Fruit fly (Drosophila melanogaster): ENCODE results near the gene CalpC.

Gene CalpC

DNA sequence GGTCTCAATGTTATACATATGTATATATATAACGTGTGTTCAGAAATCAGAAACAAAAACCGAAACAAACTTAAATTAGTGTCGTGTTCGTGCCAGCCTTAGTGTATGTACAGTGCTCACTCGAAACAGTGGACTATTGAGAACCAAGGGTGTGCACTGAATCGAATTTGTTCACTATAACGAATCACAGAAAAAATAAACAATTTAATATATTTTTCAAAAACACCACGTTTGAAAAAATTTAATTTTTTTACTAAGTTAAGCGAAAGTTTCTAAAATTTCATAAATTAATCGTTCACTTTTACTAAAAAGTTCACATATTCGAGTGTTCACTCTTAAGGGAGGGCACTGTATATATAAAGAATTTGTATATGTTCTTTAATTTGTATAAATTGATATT lies 40.4 kb upstream of the CalpC start (continued):
- TF ChIP-seq Xrp1 (GFP tag; IDR thresholded peaks at IDR 0.05) (peak; percentile 51; the same call in 1 of the 2 replicates), HLH3B (GFP tag; IDR thresholded peaks at IDR 0.05) (no peak), CG12299 (tag; optimal IDR thresholded peaks at IDR 0.05) (peak; percentile 10), Ssrp (tag; optimal IDR thresholded peaks at IDR 0.05) (peak; percentile 13), Ada2b (GFP tag; IDR thresholded peaks at IDR 0.05) (0 out of 2 replicates have a peak, but pooled peaks have one; percentile 21), sug (tag; optimal IDR thresholded peaks at IDR 0.05) (peak; percentile 4), CG1529 (GFP tag; optimal IDR thresholded peaks at IDR 0.05) (no peak), dimm (GFP tag; IDR thresholded peaks at IDR 0.05) (no peak), Ets65A (GFP tag) (peak; percentile 3), CG10979 (tag; optimal IDR thresholded peaks at IDR 0.05) (peak; percentile 21), gcm (GFP tag; optimal IDR thresholded peaks at IDR 0.05) (peak; percentile 4), Elba2 (GFP tag; optimal IDR thresholded peaks at IDR 0.05) (no peak), CG8281 (tag; optimal IDR thresholded peaks at IDR 0.05) (no peak), lmd (GFP tag; IDR thresholded peaks at IDR 0.05) (peak; percentile 14; the same call in 1 of the 2 replicates), Asciz (GFP tag; optimal IDR thresholded peaks at IDR 0.05) (peak; percentile 12), CG31441 (GFP tag; IDR thresholded peaks at IDR 0.05) (peak; percentile 41), Lpt (GFP tag; optimal IDR thresholded peaks at IDR 0.05) (no peak), CG18011 (GFP tag; optimal IDR thresholded peaks at IDR 0.05) (no peak), CG9932 (GFP tag; IDR thresholded peaks at IDR 0.05) (peak; percentile 24; the same call in 1 of the 2 replicates), CG30403 (GFP tag; optimal IDR thresholded peaks at IDR 0.05) (peak; percentile 28), phol (tag; optimal IDR thresholded peaks at IDR 0.05) (peak; percentile 25), CG3995 (GFP tag; optimal IDR thresholded peaks at IDR 0.05) (no peak), Drgx (GFP tag; IDR thresholded peaks at IDR 0.05) (0 out of 2 replicates have a peak, but pooled peaks have one; percentile 11), Hr51 (GFP tag; optimal IDR thresholded peaks at IDR 0.05) (peak in 1 of 2 experiments; percentile 35), pita (GFP tag; optimal IDR thresholded peaks at IDR 0.05) (no peak), CG13296 (GFP tag; optimal IDR thresholded peaks at IDR 0.05) (peak; percentile 14), Hsf (GFP tag; optimal IDR thresholded peaks at IDR 0.05) (peak; percentile 16), CG10543 (GFP tag; optimal IDR thresholded peaks at IDR 0.05) (no peak), prd (optimal IDR thresholded peaks at IDR 0.05) (no peak), prd (GFP tag; IDR thresholded peaks at IDR 0.05) (peak; percentile 22; the same call in 1 of the 3 replicates), zf30C (GFP tag; optimal IDR thresholded peaks at IDR 0.05) (no peak), CG32532 (GFP tag; IDR thresholded peaks at IDR 0.05) (peak; percentile 19; the same call in 1 of the 2 replicates), CG6791 (GFP tag; IDR thresholded peaks at IDR 0.05; ENCODE audit: partially characterized antibody) (no peak), Hmx (GFP tag; optimal IDR thresholded peaks at IDR 0.05) (no peak), row (GFP tag; IDR thresholded peaks at IDR 0.05) (peak; percentile 77), Dek (tag; optimal IDR thresholded peaks at IDR 0.05) (no peak), Camta (GFP tag; optimal IDR thresholded peaks at IDR 0.05) (no peak), trem (tag; optimal IDR thresholded peaks at IDR 0.05) (peak; percentile 5), CG9727 (GFP tag; optimal IDR thresholded peaks at IDR 0.05) (peak; percentile 19), CG11696 (GFP tag; IDR thresholded peaks at IDR 0.05) (no peak), CG14965 (GFP tag; optimal IDR thresholded peaks at IDR 0.05; ENCODE audit: borderline replicate concordance) (no peak), Atf-2 (GFP tag; optimal IDR thresholded peaks at IDR 0.05) (no peak), CG7839 (tag; optimal IDR thresholded peaks at IDR 0.05) (peak; percentile 36), CG13287 (GFP tag; IDR thresholded peaks at IDR 0.05; ENCODE audit: partially characterized antibody) (no peak), Fer3 (tag; optimal IDR thresholded peaks at IDR 0.05) (peak; percentile 38), bsh (GFP tag; optimal IDR thresholded peaks at IDR 0.05) (peak in 1 of 2 experiments; percentile 38), CG10267 (tag; optimal IDR thresholded peaks at IDR 0.05) (peak; percentile 14), hkb (optimal IDR thresholded peaks at IDR 0.05) (no peak), hkb (GFP tag; IDR thresholded peaks at IDR 0.05) (0 out of 2 replicates have a peak, but pooled peaks have one; percentile 28), CG11456 (GFP tag; IDR thresholded peaks at IDR 0.05) (0 out of 3 replicates have a peak, but pooled peaks have one; percentile 5), CG17361 (GFP tag; IDR thresholded peaks at IDR 0.05) (0 out of 3 replicates have a peak, but pooled peaks have one; percentile 33)
